Worm (Caenorhabditis elegans) whole organism, L3 larva: ENCODE data around the gene str-174.

ENCODE experiments used
- aly-2 ChIP-seq: fragments of 150-350 bp; optimal IDR thresholded peaks from 2 replicates; lab custom pipeline; 2014; ENCODE audit warnings: missing biosample characterization, missing genetic modification characterization
- ama-1 ChIP-seq: fragments of 150-350 bp; optimal IDR thresholded peaks from 2 replicates; lab custom pipeline; 2018
- ceh-82 ChIP-seq: fragments of 150-350 bp; optimal IDR thresholded peaks from 2 replicates; lab custom pipeline; 2014; ENCODE audit warnings: missing biosample characterization, missing genetic modification characterization
- egl-5 ChIP-seq: fragments of 150-350 bp; optimal IDR thresholded peaks from 2 replicates; lab custom pipeline; 2017; ENCODE audit warnings: missing biosample characterization, missing genetic modification reagents, missing genetic modification characterization, inconsistent platforms
- fos-1 ChIP-seq: fragments of 150-350 bp; optimal IDR thresholded peaks from 2 replicates; lab custom pipeline; 2014; ENCODE audit warnings: missing biosample characterization, missing genetic modification characterization
- lin-15B ChIP-seq: fragments of 150-350 bp; optimal IDR thresholded peaks from 2 replicates; lab custom pipeline; 2014; ENCODE audit warnings: missing biosample characterization, missing genetic modification characterization
- mdl-1 ChIP-seq: fragments of 150-350 bp; optimal IDR thresholded peaks from 2 replicates; lab custom pipeline; 2014; ENCODE audit warnings: missing biosample characterization, missing genetic modification characterization
- nhr-12 ChIP-seq: fragments of 150-350 bp; optimal IDR thresholded peaks from 2 replicates; lab custom pipeline; 2014; ENCODE audit warnings: missing biosample characterization, missing genetic modification characterization
- nhr-237 ChIP-seq: fragments of 150-350 bp; optimal IDR thresholded peaks from 2 replicates; lab custom pipeline; 2014; ENCODE audit warnings: missing biosample characterization, missing genetic modification characterization
- nhr-28 ChIP-seq: fragments of 150-350 bp; optimal IDR thresholded peaks from 2 replicates; lab custom pipeline; 2014; ENCODE audit warnings: missing biosample characterization, missing genetic modification characterization
- snpc-4 ChIP-seq: fragments of 150-350 bp; optimal IDR thresholded peaks from 2 replicates; lab custom pipeline; 2014; ENCODE audit warnings: missing biosample characterization, missing genetic modification characterization
- unc-39 ChIP-seq: sonication (generic microtip); optimal IDR thresholded peaks from 4 replicates; lab custom pipeline; 2017; ENCODE audit warnings: missing biosample characterization, missing genetic modification characterization
- unc-62 ChIP-seq: fragments of 150-350 bp; sonication (generic microtip); optimal IDR thresholded peaks from 4 replicates; lab custom pipeline; 2014; ENCODE audit warnings: missing biosample characterization, missing genetic modification reagents, missing genetic modification characterization
- ztf-4 ChIP-seq: fragments of 150-350 bp; optimal IDR thresholded peaks from 2 replicates; lab custom pipeline; 2014; ENCODE audit warnings: missing biosample characterization, missing genetic modification characterization

ce11 chrIV:4890543-4890942 lies 16.0 kb upstream of the str-174 start, which contains the start of gene T08B6.9:
- TF ChIP-seq nhr-12 (tag; lab: Kevin White, UChicago) (no peak), egl-5 (tag; lab: Kevin White, UChicago) (no peak), ztf-4 (tag; lab: Kevin White, UChicago) (no peak), fos-1 (tag; lab: Kevin White, UChicago) (no peak), lin-15B (tag; lab: Kevin White, UChicago) (no peak), unc-62 (no peak), nhr-28 (no peak), nhr-237 (tag; lab: Kevin White, UChicago) (no peak), mdl-1 (tag; lab: Kevin White, UChicago) (no peak), snpc-4 (tag; lab: Kevin White, UChicago) (no peak), aly-2 (tag; lab: Kevin White, UChicago) (no peak), ceh-82 (no peak), ama-1 (lab: Kevin White, UChicago) (no peak), unc-39 (tag; lab: Kevin White, UChicago) (no peak)
